Fruit fly (Drosophila melanogaster): ENCODE measurements around the gene CG2116.

Gene CG2116

dm6 chrX:8092893-8093721 lies 36.5 kb upstream of the CG2116 start (continued):
- TF ChIP-seq tll (GFP tag; optimal IDR thresholded peaks at IDR 0.05) (no peak), hbn (GFP tag; IDR thresholded peaks at IDR 0.05; ENCODE audit: partially characterized antibody) (no peak), CG9437 (GFP tag; optimal IDR thresholded peaks at IDR 0.05) (no peak), sug (tag; optimal IDR thresholded peaks at IDR 0.05) (peak; percentile 78), CG2120 (GFP tag; optimal IDR thresholded peaks at IDR 0.05) (no peak), usp (GFP tag; optimal IDR thresholded peaks at IDR 0.05) (no peak), CG12769 (tag; optimal IDR thresholded peaks at IDR 0.05) (peak; percentile 23), Pdp1 (GFP tag; optimal IDR thresholded peaks at IDR 0.05) (no peak), jumu (GFP tag; optimal IDR thresholded peaks at IDR 0.05) (no peak), CG6765 (GFP tag; optimal IDR thresholded peaks at IDR 0.05) (peak; percentile 58), Dfd (GFP tag; optimal IDR thresholded peaks at IDR 0.05) (no peak), TFAM (GFP tag; optimal IDR thresholded peaks at IDR 0.05) (no peak), YL-1 (GFP tag; optimal IDR thresholded peaks at IDR 0.05) (no peak), CG6654 (GFP tag; optimal IDR thresholded peaks at IDR 0.05) (no peak), Nf-YB (GFP tag; optimal IDR thresholded peaks at IDR 0.05) (no peak), Sox100B (GFP tag; optimal IDR thresholded peaks at IDR 0.05) (no peak), Drgx (GFP tag; IDR thresholded peaks at IDR 0.05) (no peak), jing (GFP tag; optimal IDR thresholded peaks at IDR 0.05) (no peak), CG7556 (GFP tag; optimal IDR thresholded peaks at IDR 0.05) (no peak), wdn (GFP tag; IDR thresholded peaks at IDR 0.05) (no peak), Ravus (GFP tag; IDR thresholded peaks at IDR 0.05) (no peak), CG2129 (GFP tag; IDR thresholded peaks at IDR 0.05; ENCODE audit: partially characterized antibody) (no peak), grn (GFP tag; optimal IDR thresholded peaks at IDR 0.05) (no peak), knrl (GFP tag; IDR thresholded peaks at IDR 0.05; ENCODE audit: partially characterized antibody) (no peak), fd102C (GFP tag; optimal IDR thresholded peaks at IDR 0.05) (no peak), CG12236 (GFP tag; optimal IDR thresholded peaks at IDR 0.05) (no peak), CG4360 (GFP tag; IDR thresholded peaks at IDR 0.05) (peak; percentile 93), CG17802 (tag; optimal IDR thresholded peaks at IDR 0.05) (no peak), Ets97D (GFP tag; optimal IDR thresholded peaks at IDR 0.05) (no peak), chn (GFP tag; optimal IDR thresholded peaks at IDR 0.05) (no peak), crp (GFP tag; optimal IDR thresholded peaks at IDR 0.05) (peak in 1 of 2 experiments; percentile 62), Atf-2 (GFP tag; optimal IDR thresholded peaks at IDR 0.05) (no peak), emc (GFP tag; optimal IDR thresholded peaks at IDR 0.05) (no peak), pb (GFP tag; optimal IDR thresholded peaks at IDR 0.05) (no peak), CG8359 (GFP tag; optimal IDR thresholded peaks at IDR 0.05; ENCODE audit: borderline replicate concordance) (no peak), Fer3 (tag; optimal IDR thresholded peaks at IDR 0.05) (peak; percentile 9), Nf-YA (GFP tag; IDR thresholded peaks at IDR 0.05) (no peak), Dip3 (GFP tag; optimal IDR thresholded peaks at IDR 0.05) (no peak), D (optimal IDR thresholded peaks at IDR 0.05) (no peak), D (GFP tag; optimal IDR thresholded peaks at IDR 0.05) (no peak), Lhr (GFP tag; optimal IDR thresholded peaks at IDR 0.05) (no peak), kah (GFP tag; optimal IDR thresholded peaks at IDR 0.05) (no peak), CG12155 (GFP tag; optimal IDR thresholded peaks at IDR 0.05) (no peak), lab (GFP tag; optimal IDR thresholded peaks at IDR 0.05) (no peak), CG7928 (GFP tag; optimal IDR thresholded peaks at IDR 0.05) (no peak), h (optimal IDR thresholded peaks at IDR 0.05) (no peak), CG31224 (GFP tag; IDR thresholded peaks at IDR 0.05) (no peak), CG33213 (GFP tag; optimal IDR thresholded peaks at IDR 0.05) (no peak), Nf-YC (tag; optimal IDR thresholded peaks at IDR 0.05) (no peak), CG1832 (GFP tag; optimal IDR thresholded peaks at IDR 0.05) (peak; percentile 74)
